Worm (Caenorhabditis elegans): ENCODE data around the gene C32D5.11.
A peak's percentile ranks its signal among the peaks of the same experiment; 100 is the strongest.

The C32D5.11 gene

DNA sequence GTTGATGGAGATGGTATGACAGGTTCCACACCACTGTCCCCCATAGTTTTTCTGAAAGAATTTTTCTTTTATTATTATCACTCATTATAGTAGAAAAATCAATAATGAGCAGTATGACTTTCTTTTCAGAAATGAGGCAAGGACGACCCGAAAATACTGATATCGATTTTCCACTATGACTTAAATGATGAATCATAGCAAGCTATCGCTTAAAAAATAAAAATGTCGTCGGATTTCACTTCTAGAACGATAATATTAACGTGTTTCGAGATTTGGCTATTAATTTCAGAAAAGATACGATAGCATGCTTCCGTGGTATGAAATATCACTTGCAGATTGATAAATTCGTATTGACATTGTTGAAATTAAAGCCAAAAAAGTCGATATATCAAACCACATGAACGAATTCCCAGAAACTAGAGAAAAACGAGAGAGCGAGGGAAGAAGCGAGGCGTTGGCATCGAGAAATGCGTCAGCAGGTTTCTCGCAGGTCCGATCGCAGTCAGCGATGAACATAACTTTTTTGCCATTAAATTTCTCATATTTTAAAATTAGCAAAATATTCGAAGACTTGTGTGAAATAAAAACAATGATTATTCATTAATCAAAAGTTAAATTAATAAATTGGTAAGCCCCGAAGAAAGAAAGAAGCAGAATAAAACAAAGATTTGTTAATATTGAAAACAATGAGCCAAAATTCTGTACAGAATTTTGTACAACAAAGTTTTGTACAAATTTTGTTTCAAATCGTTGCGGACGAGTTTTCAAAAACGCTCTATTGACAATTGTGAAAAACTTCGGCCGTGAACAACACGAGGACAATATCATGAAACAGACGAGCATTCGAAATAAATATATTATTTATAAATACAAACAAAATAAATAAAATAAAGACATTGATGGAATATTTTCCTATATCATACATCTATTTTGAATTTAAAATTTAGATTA is at the start of gene C32D5.11:
TSS of gene C32D5.11 (minus strand) at position 51 of the 951 bp plus-strand sequence.
- TF ChIP-seq egl-27 (tag; optimal IDR thresholded peaks at IDR 0.05) (peak; percentile 15), Y55F3AM.14 (GFP tag; optimal IDR thresholded peaks at IDR 0.05) (no peak), nhr-129 (tag; optimal IDR thresholded peaks at IDR 0.05) (peak; percentile 81), unc-55 (GFP tag; optimal IDR thresholded peaks at IDR 0.05) (peak; percentile 81), F13H6.1 (tag; optimal IDR thresholded peaks at IDR 0.05) (peak; percentile 62), nhr-21 (tag; optimal IDR thresholded peaks at IDR 0.05) (peak; percentile 36), unc-62 (GFP tag; optimal IDR thresholded peaks at IDR 0.05) (no peak), blmp-1 (tag; optimal IDR thresholded peaks at IDR 0.05; ENCODE audit: insufficient read depth) (no peak), skn-1 (tag; optimal IDR thresholded peaks at IDR 0.05) (no peak), ztf-4 (tag; optimal IDR thresholded peaks at IDR 0.05) (peak; percentile 13), C34F6.9 (tag; optimal IDR thresholded peaks at IDR 0.05) (peak; percentile 90), nhr-77 (tag; optimal IDR thresholded peaks at IDR 0.05) (no peak), lin-11 (tag; optimal IDR thresholded peaks at IDR 0.05) (peak; percentile 80), peb-1 (tag; optimal IDR thresholded peaks at IDR 0.05) (no peak), nhr-12 (tag; optimal IDR thresholded peaks at IDR 0.05) (no peak), sma-9 (GFP tag; optimal IDR thresholded peaks at IDR 0.05) (peak; percentile 72), sma-9 (tag; optimal IDR thresholded peaks at IDR 0.05) (no peak), dmd-4 (tag; optimal IDR thresholded peaks at IDR 0.05) (no peak), nhr-6 (tag; optimal IDR thresholded peaks at IDR 0.05) (peak; percentile 32), mbf-1 (tag; optimal IDR thresholded peaks at IDR 0.05) (no peak), elt-3 (tag; optimal IDR thresholded peaks at IDR 0.05) (no peak), mab-5 (tag; optimal IDR thresholded peaks at IDR 0.05) (peak; percentile 21), unc-39 (tag; optimal IDR thresholded peaks at IDR 0.05) (no peak), ZK546.5 (tag; optimal IDR thresholded peaks at IDR 0.05) (no peak), elt-1 (tag; optimal IDR thresholded peaks at IDR 0.05) (no peak), nhr-25 (tag; optimal IDR thresholded peaks at IDR 0.05) (peak; percentile 74), sem-4 (tag; optimal IDR thresholded peaks at IDR 0.05) (peak; percentile 73), alr-1 (tag; optimal IDR thresholded peaks at IDR 0.05) (no peak), gmeb-1 (tag; optimal IDR thresholded peaks at IDR 0.05) (peak; percentile 78), aly-2 (tag; optimal IDR thresholded peaks at IDR 0.05) (no peak), ceh-16 (tag; optimal IDR thresholded peaks at IDR 0.05) (no peak), lin-13 (GFP tag; optimal IDR thresholded peaks at IDR 0.05) (peak; percentile 72), lsy-2 (tag; optimal IDR thresholded peaks at IDR 0.05) (peak; percentile 47 to 89), zag-1 (tag; optimal IDR thresholded peaks at IDR 0.05) (no peak), ztf-1 (GFP tag; conservative IDR thresholded peaks at IDR 0.05) (no peak), ztf-11 (tag; optimal IDR thresholded peaks at IDR 0.05) (no peak), ama-1 (optimal IDR thresholded peaks at IDR 0.05) (no peak), sma-3 (GFP tag; optimal IDR thresholded peaks at IDR 0.05) (peak; percentile 64), snpc-4 (tag; optimal IDR thresholded peaks at IDR 0.05) (peak; percentile 56), lin-39 (tag; optimal IDR thresholded peaks at IDR 0.05) (no peak), mdl-1 (tag; optimal IDR thresholded peaks at IDR 0.05) (no peak), R02D3.7 (tag; optimal IDR thresholded peaks at IDR 0.05) (no peak), fos-1 (tag; optimal IDR thresholded peaks at IDR 0.05) (peak; percentile 77), ceh-82 (tag; optimal IDR thresholded peaks at IDR 0.05) (no peak), crh-2 (tag; optimal IDR thresholded peaks at IDR 0.05) (peak; percentile 76), nhr-10 (tag; optimal IDR thresholded peaks at IDR 0.05) (no peak), nhr-237 (tag; optimal IDR thresholded peaks at IDR 0.05) (no peak), nhr-23 (tag; optimal IDR thresholded peaks at IDR 0.05) (no peak), nhr-11 (tag; optimal IDR thresholded peaks at IDR 0.05) (no peak)
